Worm (Caenorhabditis elegans) whole organism, L2 larva: Measurements from ENCODE around the gene nhr-131.

Experiments
- F13H6.1 ChIP-seq: sonication (generic microtip); optimal IDR thresholded peaks from 2 replicates; lab custom pipeline; 2016; ENCODE audit warnings: missing genetic modification characterization, missing compliant biosample characterization
- aly-2 ChIP-seq: fragments of 150-350 bp; optimal IDR thresholded peaks from 2 replicates; lab custom pipeline; 2014; ENCODE audit warnings: missing biosample characterization, missing genetic modification characterization
- blmp-1 ChIP-seq: sonication (generic microtip); optimal IDR thresholded peaks from 2 replicates; lab custom pipeline; 2017; ENCODE audit warnings: missing genetic modification characterization, mild to moderate bottlenecking, missing compliant biosample characterization, antibody characterized with exemption, moderate library complexity; ENCODE audit not compliant: insufficient read depth
- ceh-16 ChIP-seq: fragments of 150-350 bp; optimal IDR thresholded peaks from 2 replicates; lab custom pipeline; 2014; ENCODE audit warnings: missing biosample characterization, missing genetic modification characterization
- ceh-82 ChIP-seq: fragments of 150-350 bp; optimal IDR thresholded peaks from 2 replicates; lab custom pipeline; 2014; ENCODE audit warnings: missing biosample characterization, missing genetic modification characterization
- crh-2 ChIP-seq: sonication (generic microtip); optimal IDR thresholded peaks from 2 replicates; lab custom pipeline; 2017; ENCODE audit warnings: missing biosample characterization, missing genetic modification characterization
- dmd-4 ChIP-seq: sonication (generic microtip); optimal IDR thresholded peaks from 2 replicates; lab custom pipeline; 2017; ENCODE audit warnings: missing biosample characterization, missing genetic modification characterization
- egl-27 ChIP-seq: sonication (generic microtip); optimal IDR thresholded peaks from 3 replicates; lab custom pipeline; 2017; ENCODE audit warnings: missing biosample characterization, missing genetic modification reagents, missing genetic modification characterization
- elt-3 ChIP-seq: sonication (generic microtip); optimal IDR thresholded peaks from 2 replicates; lab custom pipeline; 2017; ENCODE audit warnings: missing biosample characterization, missing genetic modification characterization
- fos-1 ChIP-seq: fragments of 150-350 bp; optimal IDR thresholded peaks from 2 replicates; lab custom pipeline; 2014; ENCODE audit warnings: missing biosample characterization, missing genetic modification characterization
- gmeb-1 ChIP-seq: fragments of 150-350 bp; optimal IDR thresholded peaks from 2 replicates; lab custom pipeline; 2014; ENCODE audit warnings: missing biosample characterization, missing genetic modification characterization
- lin-11 ChIP-seq: fragments of 150-350 bp; sonication (generic microtip); optimal IDR thresholded peaks from 2 replicates; lab custom pipeline; 2014; ENCODE audit warnings: missing biosample characterization, missing genetic modification characterization, inconsistent platforms, mixed read lengths
- lin-13 ChIP-seq: fragments of 150-350 bp; optimal IDR thresholded peaks from 2 replicates; lab custom pipeline; 2014; ENCODE audit warnings: missing biosample characterization, missing genetic modification reagents, missing genetic modification characterization
- lin-39 ChIP-seq: fragments of 150-350 bp; optimal IDR thresholded peaks from 2 replicates; lab custom pipeline; 2014; ENCODE audit warnings: missing biosample characterization, missing genetic modification reagents, missing genetic modification characterization
- lsy-2 ChIP-seq, 2 experiments: fragments of 150-350 bp in 1 of 2; sonication (generic microtip) in 1 of 2; optimal IDR thresholded peaks; 2 replicates each; lab custom pipeline; 2014 to 2017; ENCODE audit warnings: missing biosample characterization in 2 of 2, missing genetic modification characterization in 2 of 2
- mab-5 ChIP-seq: fragments of 150-350 bp; optimal IDR thresholded peaks from 2 replicates; lab custom pipeline; 2014; ENCODE audit warnings: missing biosample characterization, missing genetic modification characterization
- mbf-1 ChIP-seq: sonication (generic microtip); optimal IDR thresholded peaks from 2 replicates; lab custom pipeline; 2017; ENCODE audit warnings: missing biosample characterization, missing genetic modification characterization
- mdl-1 ChIP-seq, 2 experiments: fragments of 150-350 bp in 1 of 2; sonication (generic microtip) in 1 of 2; optimal IDR thresholded peaks; 2 replicates each; lab custom pipeline; 2017; ENCODE audit warnings: missing biosample characterization in 2 of 2, missing genetic modification characterization in 2 of 2
- nhr-10 ChIP-seq: sonication (generic microtip); optimal IDR thresholded peaks from 2 replicates; lab custom pipeline; 2017; ENCODE audit warnings: missing biosample characterization, missing genetic modification characterization
- nhr-11 ChIP-seq: fragments of 150-350 bp; optimal IDR thresholded peaks from 2 replicates; lab custom pipeline; 2014; ENCODE audit warnings: missing biosample characterization, missing genetic modification characterization
- nhr-12 ChIP-seq: fragments of 150-350 bp; optimal IDR thresholded peaks from 2 replicates; lab custom pipeline; 2014; ENCODE audit warnings: missing biosample characterization, missing genetic modification characterization
- nhr-21 ChIP-seq: fragments of 150-350 bp; optimal IDR thresholded peaks from 2 replicates; lab custom pipeline; 2014; ENCODE audit warnings: missing biosample characterization, missing genetic modification characterization
- nhr-23 ChIP-seq: fragments of 150-350 bp; optimal IDR thresholded peaks from 2 replicates; lab custom pipeline; 2014; ENCODE audit warnings: missing biosample characterization, missing genetic modification reagents, missing genetic modification characterization
- nhr-237 ChIP-seq: fragments of 150-350 bp; optimal IDR thresholded peaks from 2 replicates; lab custom pipeline; 2014; ENCODE audit warnings: missing biosample characterization, missing genetic modification characterization
- nhr-6 ChIP-seq: fragments of 150-350 bp; optimal IDR thresholded peaks from 2 replicates; lab custom pipeline; 2014; ENCODE audit warnings: missing biosample characterization, missing genetic modification characterization
- peb-1 ChIP-seq: fragments of 150-350 bp; optimal IDR thresholded peaks from 2 replicates; lab custom pipeline; 2014; ENCODE audit warnings: missing biosample characterization, missing genetic modification characterization
- sem-4 ChIP-seq: fragments of 150-350 bp; optimal IDR thresholded peaks from 2 replicates; lab custom pipeline; 2014; ENCODE audit warnings: missing biosample characterization, missing genetic modification reagents, missing genetic modification characterization
- skn-1 ChIP-seq: sonication (generic microtip); optimal IDR thresholded peaks from 2 replicates; lab custom pipeline; 2017; ENCODE audit warnings: missing biosample characterization, missing genetic modification characterization
- sma-3 ChIP-seq: sonication (generic microtip); optimal IDR thresholded peaks from 2 replicates; lab custom pipeline; 2016; ENCODE audit warnings: missing genetic modification reagents, missing genetic modification characterization, missing compliant biosample characterization
- sma-9 ChIP-seq, 2 experiments: fragments of 150-350 bp in 1 of 2; sonication (generic microtip) in 1 of 2; optimal IDR thresholded peaks; 2 replicates each; lab custom pipeline; 2014 to 2016; ENCODE audit warnings: missing genetic modification characterization in 2 of 2, mild to moderate bottlenecking in 1 of 2, missing biosample characterization in 1 of 2, missing compliant biosample characterization in 1 of 2, missing genetic modification reagents in 1 of 2, moderate library complexity in 1 of 2
- snpc-4 ChIP-seq: fragments of 150-350 bp; optimal IDR thresholded peaks from 2 replicates; lab custom pipeline; 2014; ENCODE audit warnings: missing biosample characterization, missing genetic modification characterization
- unc-39 ChIP-seq: fragments of 150-350 bp; optimal IDR thresholded peaks from 2 replicates; lab custom pipeline; 2014; ENCODE audit warnings: missing biosample characterization, missing genetic modification characterization
- unc-62 ChIP-seq: fragments of 150-350 bp; optimal IDR thresholded peaks from 2 replicates; lab custom pipeline; 2014; ENCODE audit warnings: missing biosample characterization, missing genetic modification reagents, missing genetic modification characterization
- ztf-1 ChIP-seq: fragments of 200-800 bp; sonication (Bioruptor generic); conservative IDR thresholded peaks from 2 replicates; pipeline ENCODE4 v1.3.6; 2022; ENCODE audit warnings: missing genetic modification characterization, missing compliant biosample characterization
- ztf-11 ChIP-seq: sonication (generic microtip); optimal IDR thresholded peaks from 2 replicates; lab custom pipeline; 2017; ENCODE audit warnings: missing biosample characterization, missing genetic modification characterization
- ztf-4 ChIP-seq: fragments of 150-350 bp; optimal IDR thresholded peaks from 2 replicates; lab custom pipeline; 2014; ENCODE audit warnings: missing biosample characterization, missing genetic modification characterization

The nhr-131 gene

DNA sequence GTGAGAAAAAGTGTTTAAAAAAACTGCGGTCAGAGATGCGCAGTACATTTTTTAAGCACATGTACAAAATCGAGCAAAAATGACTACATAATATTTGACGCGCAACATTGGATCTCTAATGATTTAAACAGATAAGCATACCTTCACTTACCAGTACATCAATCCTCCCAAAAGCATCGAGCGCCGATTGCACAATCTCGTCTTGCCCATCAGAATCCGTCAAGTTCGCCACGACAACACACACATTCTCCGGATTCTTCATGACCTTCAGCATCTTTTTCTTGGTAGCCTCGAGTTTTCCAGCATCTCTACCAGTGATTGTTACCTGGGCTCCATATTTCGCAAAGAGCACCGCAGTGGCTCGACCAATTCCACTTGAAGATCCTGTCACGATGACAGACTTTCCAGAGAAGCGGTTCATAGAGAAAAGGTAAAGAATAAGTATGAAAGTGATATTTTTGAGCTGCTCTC is 8.7 kb downstream of the nhr-131 start, which contains the start of gene T01G6.10:
T01G6.10 (minus strand) TSS at position 421 of the 471 bp plus-strand sequence.
- TF ChIP-seq blmp-1 (no peak), lin-13 (no peak), unc-62 (no peak), dmd-4 (no peak), nhr-21 (tag; lab: Kevin White, UChicago) (no peak), nhr-6 (tag; lab: Kevin White, UChicago) (no peak), ztf-1 (GFP tag; lab: Robert Waterston, UW) (no peak), ztf-11 (tag; lab: Kevin White, UChicago) (no peak), gmeb-1 (tag; lab: Kevin White, UChicago) (no peak), F13H6.1 (tag; lab: Kevin White, UChicago) (no peak), mdl-1 (tag; optimal IDR thresholded peaks at IDR 0.05; lab: Kevin White, UChicago) (no peak), elt-3 (tag; lab: Kevin White, UChicago) (no peak), lsy-2 (tag; optimal IDR thresholded peaks at IDR 0.05; lab: Kevin White, UChicago) (no peak), nhr-11 (tag; lab: Kevin White, UChicago) (no peak), fos-1 (no peak), mab-5 (tag; lab: Kevin White, UChicago) (no peak), aly-2 (no peak), crh-2 (no peak)

DNA sequence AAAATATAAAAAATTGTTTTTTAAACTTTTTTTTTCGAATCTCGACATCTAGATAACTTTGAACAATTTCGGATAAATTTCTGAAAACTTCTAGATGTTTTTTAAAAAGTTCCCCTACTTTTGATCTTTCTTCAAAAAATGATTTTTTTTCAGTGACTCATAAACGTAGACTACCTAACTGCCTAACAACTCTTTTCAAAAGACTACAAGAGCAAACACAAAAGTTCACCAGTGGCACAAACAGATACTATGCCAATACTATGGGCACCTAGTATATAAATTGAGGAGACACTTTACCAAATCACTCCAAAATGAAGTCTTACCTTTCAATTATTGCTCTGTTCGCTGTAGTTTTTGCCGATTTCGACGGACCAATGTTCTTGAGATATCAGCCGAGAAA is 9.6 kb downstream of the nhr-131 start, which contains the start of gene srlf-35:
srlf-35 (plus strand) TSS at position 301 of the 400 bp plus-strand sequence.
- TF ChIP-seq dmd-4 (no peak), ceh-16 (tag; lab: Kevin White, UChicago) (no peak), nhr-11 (tag; lab: Kevin White, UChicago) (no peak), peb-1 (no peak), gmeb-1 (tag; lab: Kevin White, UChicago) (no peak), aly-2 (no peak), lin-13 (no peak), skn-1 (tag; lab: Kevin White, UChicago) (no peak), elt-3 (tag; lab: Kevin White, UChicago) (no peak), nhr-10 (tag; lab: Kevin White, UChicago) (no peak), unc-39 (tag; lab: Kevin White, UChicago) (no peak), sma-9 (GFP tag; optimal IDR thresholded peaks at IDR 0.05; lab: Kevin White, UChicago) (no peak), sma-9 (tag; optimal IDR thresholded peaks at IDR 0.05; lab: Kevin White, UChicago) (no peak), sem-4 (no peak), ztf-11 (tag; lab: Kevin White, UChicago) (no peak)

DNA sequence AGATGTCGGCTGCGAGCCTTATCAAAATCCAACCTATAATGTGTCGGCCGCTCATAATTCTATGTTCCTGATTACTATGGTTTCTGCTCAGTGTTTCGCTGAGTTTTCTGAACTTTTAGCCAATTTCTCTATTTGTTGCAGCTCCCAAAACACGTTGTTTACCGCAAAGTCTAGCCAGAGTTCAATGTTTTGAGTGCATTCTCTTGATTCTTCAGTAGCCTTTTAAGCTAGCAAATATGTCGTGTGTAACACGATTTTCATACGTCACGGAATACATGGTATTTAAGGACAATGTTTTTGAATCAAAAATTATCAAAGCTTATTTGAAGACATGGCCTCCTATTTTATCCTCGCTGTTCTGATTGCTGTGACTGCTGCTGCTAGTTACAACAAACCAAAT is 11.0 kb downstream of the nhr-131 start, which contains the start of gene srlf-19:
srlf-19 (plus strand) TSS at position 301 of the 400 bp plus-strand sequence.
- TF ChIP-seq snpc-4 (no peak), nhr-23 (tag; lab: Kevin White, UChicago) (no peak), sma-9 (GFP tag; optimal IDR thresholded peaks at IDR 0.05; lab: Kevin White, UChicago) (no peak), sma-9 (tag; optimal IDR thresholded peaks at IDR 0.05; lab: Kevin White, UChicago) (no peak), crh-2 (no peak), lin-39 (tag; lab: Kevin White, UChicago) (no peak), lin-13 (no peak), nhr-11 (tag; lab: Kevin White, UChicago) (no peak)

ce11 chrV:512420-512819 is 18.2 kb downstream of the nhr-131 start, which contains the start of gene srh-37:
Gene srh-37, minus strand, starts transcription at chrV:512520.
- TF ChIP-seq sem-4, result no peak
- TF ChIP-seq lin-11 (tag; lab: Kevin White, UChicago), result no peak
- no peak for TF ChIP-seq ceh-82 (tag; lab: Kevin White, UChicago)
- TF ChIP-seq sma-3, result no peak
- TF ChIP-seq lsy-2 (tag; optimal IDR thresholded peaks at IDR 0.05; lab: Kevin White, UChicago), result no peak
- TF ChIP-seq ztf-11 (tag; lab: Kevin White, UChicago), result no peak
- TF ChIP-seq lin-13, result no peak
- no peak for TF ChIP-seq skn-1 (tag; lab: Kevin White, UChicago)
- no peak for TF ChIP-seq fos-1
- TF ChIP-seq sma-9 (GFP tag; optimal IDR thresholded peaks at IDR 0.05; lab: Kevin White, UChicago), result no peak
- no peak for TF ChIP-seq sma-9 (tag; optimal IDR thresholded peaks at IDR 0.05; lab: Kevin White, UChicago)
- no peak for TF ChIP-seq ztf-4 (tag; lab: Kevin White, UChicago)
- TF ChIP-seq mbf-1, result no peak
- TF ChIP-seq mdl-1 (tag; optimal IDR thresholded peaks at IDR 0.05; lab: Kevin White, UChicago), result no peak
- no peak for TF ChIP-seq F13H6.1 (tag; lab: Kevin White, UChicago)
- TF ChIP-seq ceh-16 (tag; lab: Kevin White, UChicago), result no peak
- no peak for TF ChIP-seq nhr-12 (tag; lab: Kevin White, UChicago)
- TF ChIP-seq dmd-4, result no peak
- no peak for TF ChIP-seq mab-5 (tag; lab: Kevin White, UChicago)
- TF ChIP-seq nhr-237 (tag; lab: Kevin White, UChicago), result no peak
- no peak for TF ChIP-seq egl-27
